Worm (Caenorhabditis elegans) whole organism, early embryonic: Measurements from ENCODE around the gene C28D4.7.

Experiments
- B0310.2 ChIP-seq: sonication (generic microtip); optimal IDR thresholded peaks from 2 replicates; lab custom pipeline; 2016; ENCODE audit warnings: mild to moderate bottlenecking, missing genetic modification characterization, missing compliant biosample characterization
- F13C5.2 ChIP-seq: sonication (generic microtip); optimal IDR thresholded peaks from 2 replicates; lab custom pipeline; 2017; ENCODE audit warnings: mild to moderate bottlenecking, missing genetic modification characterization, inconsistent platforms, missing compliant biosample characterization
- ama-1 ChIP-seq: fragments of 150-350 bp; optimal IDR thresholded peaks from 2 replicates; lab custom pipeline; 2014
- ceh-13 ChIP-seq: fragments of 200-800 bp; sonication (Bioruptor generic); optimal IDR thresholded peaks from 2 replicates; lab custom pipeline; 2018; ENCODE audit warnings: mild to moderate bottlenecking, missing genetic modification characterization, missing compliant biosample characterization
- ceh-36 ChIP-seq: sonication (generic microtip); optimal IDR thresholded peaks from 2 replicates; lab custom pipeline; 2016; ENCODE audit warnings: missing genetic modification characterization, inconsistent platforms, missing compliant biosample characterization
- ets-7 ChIP-seq: sonication (generic microtip); optimal IDR thresholded peaks from 2 replicates; lab custom pipeline; 2016; ENCODE audit warnings: missing genotype, missing genetic modification characterization, missing compliant biosample characterization
- flt-1 ChIP-seq: fragments of 200-800 bp; sonication (Bioruptor generic); IDR thresholded peaks from 2 replicates; pipeline ENCODE4 v1.3.6; 2022; ENCODE audit warnings: missing genetic modification characterization, missing compliant biosample characterization
- hmg-4 ChIP-seq: fragments of 200-800 bp; sonication (Bioruptor generic); optimal IDR thresholded peaks from 2 replicates; lab custom pipeline; 2018; ENCODE audit warnings: mild to moderate bottlenecking, missing genetic modification characterization, missing compliant biosample characterization
- pes-1 ChIP-seq: fragments of 200-800 bp; sonication (Bioruptor generic); IDR thresholded peaks from 2 replicates; pipeline ENCODE4 v1.3.6; 2022; ENCODE audit warnings: missing genetic modification reagents, missing genetic modification characterization, missing compliant biosample characterization
- sea-1 ChIP-seq: fragments of 200-800 bp; sonication (Bioruptor generic); conservative IDR thresholded peaks from 2 replicates; pipeline ENCODE4 v1.3.6; 2022; ENCODE audit warnings: missing genetic modification characterization, missing compliant biosample characterization
- tbx-37 ChIP-seq: fragments of 200-800 bp; sonication (Bioruptor generic); conservative IDR thresholded peaks from 2 replicates; pipeline ENCODE4 v1.3.6; 2022; ENCODE audit warnings: missing genetic modification reagents, missing genetic modification characterization, missing compliant biosample characterization
- tra-4 ChIP-seq: sonication (generic microtip); optimal IDR thresholded peaks from 2 replicates; lab custom pipeline; 2017; ENCODE audit warnings: missing genetic modification characterization, missing compliant biosample characterization

DNA sequence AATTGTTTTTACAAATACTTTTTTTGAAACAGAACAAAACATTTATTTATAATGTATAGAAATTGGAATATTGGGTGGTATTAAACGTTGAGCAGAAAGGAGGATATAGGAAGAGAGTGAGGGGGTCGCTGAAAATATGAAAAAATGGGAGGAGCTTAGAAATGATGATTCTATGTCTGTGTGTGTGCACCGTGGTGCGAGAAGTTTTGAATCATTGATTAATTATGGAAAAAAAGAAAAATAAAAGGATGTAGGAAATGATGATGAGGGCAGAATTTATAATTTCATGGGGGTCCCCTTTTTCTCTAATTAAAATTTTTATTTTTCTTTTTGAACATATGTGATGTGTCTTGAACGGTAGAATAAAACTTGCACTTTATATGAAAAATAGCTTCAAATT lies 41.7 kb upstream of the C28D4.7 start, which contains the start of gene sre-4:
- TF ChIP-seq ama-1 (no peak), ets-7 (tag; lab: Kevin White, UChicago) (no peak), F13C5.2 (tag; lab: Kevin White, UChicago) (no peak), hmg-4 (GFP tag; lab: Kevin White, UChicago) (no peak), ceh-36 (tag; lab: Kevin White, UChicago) (no peak), tbx-37 (GFP tag; lab: Robert Waterston, UW) (no peak), tra-4 (tag; lab: Kevin White, UChicago) (no peak), flt-1 (GFP tag; lab: Robert Waterston, UW) (no peak), pes-1 (GFP tag; lab: Robert Waterston, UW) (no peak), B0310.2 (tag; lab: Kevin White, UChicago) (no peak), sea-1 (no peak), ceh-13 (no peak)
